Worm (Caenorhabditis elegans): Measurements from ENCODE around the gene rpn-3.

DNA sequence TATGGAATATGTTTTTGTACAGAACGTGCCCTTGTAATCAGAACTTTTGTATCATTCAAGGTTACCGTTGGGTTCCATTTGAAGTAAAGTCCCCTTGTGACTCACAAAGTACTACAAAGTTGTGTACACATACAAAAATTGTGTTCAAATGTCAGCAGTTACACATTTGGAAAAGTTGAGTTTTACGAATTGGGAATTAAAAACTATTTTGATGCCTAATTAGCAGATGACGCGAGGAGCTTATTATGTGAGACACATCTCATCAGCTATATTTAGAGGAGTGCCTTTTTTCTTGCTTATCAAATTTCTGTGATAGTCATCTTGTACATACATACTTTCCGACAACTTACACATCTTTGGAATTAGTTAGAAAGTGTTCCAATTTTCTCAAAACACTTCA is 33.7 kb upstream of the rpn-3 start:
- no peak for TF ChIP-seq nhr-25 (tag; optimal IDR thresholded peaks at IDR 0.05; ENCODE audit: borderline replicate concordance, insufficient read depth)
- no peak for TF ChIP-seq ceh-28 (tag; optimal IDR thresholded peaks at IDR 0.05)
- TF ChIP-seq snpc-4 (tag; optimal IDR thresholded peaks at IDR 0.05): no peak
- TF ChIP-seq zag-1 (tag; optimal IDR thresholded peaks at IDR 0.05): no peak
- TF ChIP-seq R02D3.7 (tag; optimal IDR thresholded peaks at IDR 0.05): no peak
- no peak for TF ChIP-seq lin-38 (GFP tag; IDR thresholded peaks at IDR 0.05)
- TF ChIP-seq F10B5.3 (tag; optimal IDR thresholded peaks at IDR 0.05): no peak
- no peak for TF ChIP-seq fos-1 (tag; optimal IDR thresholded peaks at IDR 0.05)
- no peak for TF ChIP-seq unc-62 (GFP tag; optimal IDR thresholded peaks at IDR 0.05 in 1 of 2)
- no peak for TF ChIP-seq unc-62 (tag; optimal IDR thresholded peaks at IDR 0.05)
- no peak for TF ChIP-seq aly-2 (tag; optimal IDR thresholded peaks at IDR 0.05)
- TF ChIP-seq ama-1 (optimal IDR thresholded peaks at IDR 0.05): no peak
- TF ChIP-seq snpc-1.2 (GFP tag; IDR thresholded peaks at IDR 0.05): no peak
